Worm (Caenorhabditis elegans) whole organism, young adult: ENCODE measurements around the gene col-104.

Source experiments
- D2030.7 ChIP-seq: fragments of 200-800 bp; sonication (Bioruptor generic); IDR thresholded peaks from 2 replicates; pipeline ENCODE4 v1.3.6; 2022; ENCODE audit warnings: missing genetic modification reagents, missing genetic modification characterization, missing compliant biosample characterization
- F10E7.11 ChIP-seq: sonication (generic microtip); optimal IDR thresholded peaks from 2 replicates; lab custom pipeline; 2017; ENCODE audit warnings: mild to moderate bottlenecking, missing genetic modification characterization, moderate library complexity, missing compliant biosample characterization
- F22D6.2 ChIP-seq: sonication (generic microtip); optimal IDR thresholded peaks from 2 replicates; lab custom pipeline; 2016; ENCODE audit warnings: mild to moderate bottlenecking, missing genetic modification characterization, missing compliant biosample characterization
- F33H1.4 ChIP-seq: fragments of 200-800 bp; sonication (Bioruptor generic); IDR thresholded peaks from 2 replicates; pipeline ENCODE4 v1.3.6; 2022; ENCODE audit warnings: missing genetic modification reagents, missing genetic modification characterization, missing compliant biosample characterization
- F37B4.10 ChIP-seq: fragments of 200-800 bp; sonication (Bioruptor generic); IDR thresholded peaks from 2 replicates; pipeline ENCODE4 v1.3.6; 2022; ENCODE audit warnings: missing genetic modification characterization, missing compliant biosample characterization
- F39B2.1 ChIP-seq: fragments of 200-800 bp; sonication (Bioruptor generic); IDR thresholded peaks from 2 replicates; pipeline ENCODE4 v1.3.6; 2022; ENCODE audit warnings: missing genetic modification reagents, missing genetic modification characterization, missing compliant biosample characterization
- F55B11.4 ChIP-seq: sonication (generic microtip); optimal IDR thresholded peaks from 2 replicates; lab custom pipeline; 2016; ENCODE audit warnings: missing compliant biosample characterization, missing genetic modification characterization, borderline replicate concordance; ENCODE audit not compliant: insufficient read depth
- F57C9.4 ChIP-seq: sonication (generic microtip); optimal IDR thresholded peaks from 2 replicates; lab custom pipeline; 2017; ENCODE audit warnings: mild to moderate bottlenecking, missing genetic modification characterization, missing compliant biosample characterization
- K11D2.4 ChIP-seq: fragments of 200-800 bp; sonication (Bioruptor generic); IDR thresholded peaks from 2 replicates; pipeline ENCODE4 v1.3.6; 2022; ENCODE audit warnings: missing genetic modification reagents, missing genetic modification characterization, missing compliant biosample characterization
- T07F8.4 ChIP-seq: sonication (generic microtip); optimal IDR thresholded peaks from 2 replicates; lab custom pipeline; 2016; ENCODE audit warnings: mild to moderate bottlenecking, missing genetic modification characterization, moderate library complexity, missing compliant biosample characterization
- Y79H2A.3 ChIP-seq: fragments of 200-800 bp; sonication (Bioruptor generic); conservative IDR thresholded peaks from 2 replicates; pipeline ENCODE4 v1.3.6; 2022; ENCODE audit warnings: missing genetic modification reagents, missing genetic modification characterization, missing compliant biosample characterization
- ama-1 ChIP-seq, 3 experiments: fragments of 150-350 bp in 1 of 3; sonication (generic microtip) in 2 of 3; optimal IDR thresholded peaks; 2 replicates each; lab custom pipeline; 2014 to 2018; ENCODE audit warnings: missing biosample characterization in 2 of 3, missing genetic modification characterization in 2 of 3, missing genetic modification reagents in 2 of 3
- athp-1 ChIP-seq: sonication (generic microtip); optimal IDR thresholded peaks from 2 replicates; lab custom pipeline; 2017; ENCODE audit warnings: mild to moderate bottlenecking, missing genetic modification characterization, missing compliant biosample characterization
- attf-5 ChIP-seq: fragments of 200-800 bp; sonication (Bioruptor generic); optimal IDR thresholded peaks from 2 replicates; lab custom pipeline; 2018; ENCODE audit warnings: mild to moderate bottlenecking, missing genetic modification characterization, missing compliant biosample characterization
- attf-6 ChIP-seq: fragments of 200-800 bp; sonication (Bioruptor generic); IDR thresholded peaks from 2 replicates; pipeline ENCODE4 v1.3.6; 2022; ENCODE audit warnings: missing genetic modification reagents, missing genetic modification characterization, missing compliant biosample characterization
- cebp-2 ChIP-seq: fragments of 200-800 bp; sonication (Bioruptor generic); IDR thresholded peaks from 2 replicates; pipeline ENCODE4 v1.3.6; 2022; ENCODE audit warnings: missing genetic modification characterization, missing compliant biosample characterization
- ceh-100 ChIP-seq: fragments of 200-800 bp; sonication (Bioruptor generic); IDR thresholded peaks from 2 replicates; pipeline ENCODE4 v1.3.6; 2022; ENCODE audit warnings: missing genetic modification reagents, missing genetic modification characterization, missing compliant biosample characterization
- ceh-27 ChIP-seq: fragments of 200-800 bp; sonication (Bioruptor generic); optimal IDR thresholded peaks from 2 replicates; lab custom pipeline; 2018; ENCODE audit warnings: mild to moderate bottlenecking, missing genetic modification characterization, moderate library complexity, missing compliant biosample characterization
- ceh-79 ChIP-seq: sonication (generic microtip); optimal IDR thresholded peaks from 2 replicates; lab custom pipeline; 2017; ENCODE audit warnings: mild to moderate bottlenecking, missing genetic modification characterization, missing compliant biosample characterization
- ceh-91 ChIP-seq: fragments of 200-800 bp; sonication (Bioruptor generic); IDR thresholded peaks from 2 replicates; pipeline ENCODE4 v1.3.6; 2022; ENCODE audit warnings: missing genetic modification reagents, missing genetic modification characterization, missing compliant biosample characterization
- chd-7 ChIP-seq: sonication (generic microtip); optimal IDR thresholded peaks from 2 replicates; lab custom pipeline; 2016; ENCODE audit warnings: mild to moderate bottlenecking, missing genetic modification characterization, moderate library complexity, missing compliant biosample characterization
- dox-1 ChIP-seq: fragments of 200-800 bp; sonication (Bioruptor generic); IDR thresholded peaks from 2 replicates; pipeline ENCODE4 v1.3.6; 2022; ENCODE audit warnings: missing genetic modification reagents, missing genetic modification characterization, missing compliant biosample characterization
- egl-18 ChIP-seq: fragments of 200-800 bp; sonication (Bioruptor generic); IDR thresholded peaks from 2 replicates; pipeline ENCODE4 v1.3.6; 2022; ENCODE audit warnings: missing genetic modification reagents, missing genetic modification characterization, missing compliant biosample characterization
- egrh-3 ChIP-seq: fragments of 200-800 bp; sonication (Bioruptor generic); IDR thresholded peaks from 2 replicates; pipeline ENCODE4 v1.3.6; 2022; ENCODE audit warnings: missing genetic modification reagents, missing genetic modification characterization, missing compliant biosample characterization
- ets-4 ChIP-seq: fragments of 200-800 bp; sonication (Bioruptor generic); optimal IDR thresholded peaks from 2 replicates; lab custom pipeline; 2018; ENCODE audit warnings: mild to moderate bottlenecking, missing genetic modification characterization, missing compliant biosample characterization
- gei-17 ChIP-seq: fragments of 200-800 bp; sonication (Bioruptor generic); optimal IDR thresholded peaks from 2 replicates; lab custom pipeline; 2018; ENCODE audit warnings: mild to moderate bottlenecking, missing genetic modification characterization, missing compliant biosample characterization
- hmg-1.2 ChIP-seq: fragments of 200-800 bp; sonication (Bioruptor generic); IDR thresholded peaks from 2 replicates; pipeline ENCODE4 v1.3.6; 2022; ENCODE audit warnings: missing genetic modification reagents, missing genetic modification characterization, missing compliant biosample characterization
- lag-1 ChIP-seq: fragments of 200-800 bp; sonication (Bioruptor generic); IDR thresholded peaks from 2 replicates; pipeline ENCODE4 v1.3.6; 2022; ENCODE audit warnings: missing genetic modification reagents, missing genetic modification characterization, missing compliant biosample characterization
- lin-26 ChIP-seq: fragments of 200-800 bp; sonication (Bioruptor generic); IDR thresholded peaks from 2 replicates; pipeline ENCODE4 v1.3.6; 2022; ENCODE audit warnings: missing genetic modification reagents, missing genetic modification characterization, missing compliant biosample characterization
- lin-40 ChIP-seq: sonication (generic microtip); optimal IDR thresholded peaks from 2 replicates; lab custom pipeline; 2016; ENCODE audit warnings: missing genetic modification characterization, mild to moderate bottlenecking, missing compliant biosample characterization, missing genotype, missing genetic modification reagents
- lir-1 ChIP-seq: fragments of 200-800 bp; sonication (Bioruptor generic); conservative IDR thresholded peaks from 2 replicates; pipeline ENCODE4 v1.3.6; 2022; ENCODE audit warnings: missing genetic modification reagents, missing genetic modification characterization, missing compliant biosample characterization
- lsy-27 ChIP-seq: sonication (generic microtip); optimal IDR thresholded peaks from 2 replicates; lab custom pipeline; 2017; ENCODE audit warnings: missing genetic modification characterization, mild to moderate bottlenecking, missing compliant biosample characterization, antibody characterized with exemption, missing genotype, borderline replicate concordance; ENCODE audit not compliant: insufficient read depth
- mes-4 ChIP-seq: sonication (generic microtip); optimal IDR thresholded peaks from 2 replicates; lab custom pipeline; 2016; ENCODE audit warnings: missing genotype, missing genetic modification characterization, missing compliant biosample characterization
- nfya-1 ChIP-seq: sonication (generic microtip); optimal IDR thresholded peaks from 2 replicates; lab custom pipeline; 2017; ENCODE audit warnings: antibody characterized with exemption, missing compliant biosample characterization, missing genetic modification characterization, borderline replicate concordance; ENCODE audit not compliant: insufficient read depth
- nfyb-1 ChIP-seq: fragments of 200-800 bp; sonication (Bioruptor generic); IDR thresholded peaks from 2 replicates; pipeline ENCODE4 v1.3.6; 2022; ENCODE audit warnings: missing genetic modification reagents, missing genetic modification characterization, missing compliant biosample characterization
- pha-4 ChIP-seq: fragments of 150-350 bp; sonication (generic microtip); optimal IDR thresholded peaks from 2 replicates; lab custom pipeline; 2014; ENCODE audit warnings: missing biosample characterization, missing genetic modification reagents, missing genetic modification characterization
- rcor-1 ChIP-seq: fragments of 200-800 bp; sonication (Bioruptor generic); IDR thresholded peaks from 2 replicates; pipeline ENCODE4 v1.3.6; 2022; ENCODE audit warnings: missing genetic modification reagents, missing genetic modification characterization, missing compliant biosample characterization
- repo-1 ChIP-seq: sonication (generic microtip); optimal IDR thresholded peaks from 2 replicates; lab custom pipeline; 2017; ENCODE audit warnings: mild to moderate bottlenecking, missing genetic modification characterization, missing compliant biosample characterization
- rpc-1 ChIP-seq, 2 experiments: fragments of 150-350 bp in 1 of 2; sonication (generic microtip) in 1 of 2; optimal IDR thresholded peaks; 2 replicates each; lab custom pipeline; 2014 to 2018; ENCODE audit warnings: missing biosample characterization in 1 of 2, missing genetic modification characterization in 1 of 2, missing genetic modification reagents in 1 of 2, missing genotype in 1 of 2
- sea-2 ChIP-seq: fragments of 200-800 bp; sonication (Bioruptor generic); IDR thresholded peaks from 2 replicates; pipeline ENCODE4 v1.3.6; 2022; ENCODE audit warnings: missing genetic modification characterization, missing compliant biosample characterization
- snpc-1.3 ChIP-seq: sonication (generic microtip); optimal IDR thresholded peaks from 2 replicates; lab custom pipeline; 2017; ENCODE audit warnings: missing genetic modification characterization, mild to moderate bottlenecking, missing compliant biosample characterization, antibody characterized with exemption, moderate library complexity, missing genotype, missing genetic modification reagents; ENCODE audit not compliant: insufficient read depth
- unc-130 ChIP-seq: sonication (generic microtip); optimal IDR thresholded peaks from 2 replicates; lab custom pipeline; 2016; ENCODE audit warnings: missing genetic modification reagents, missing genetic modification characterization, missing compliant biosample characterization
- unc-62 ChIP-seq: fragments of 150-350 bp; optimal IDR thresholded peaks from 2 replicates; lab custom pipeline; 2014; ENCODE audit warnings: missing biosample characterization, missing genetic modification reagents, missing genetic modification characterization
- xnd-1 ChIP-seq: sonication (generic microtip); optimal IDR thresholded peaks from 2 replicates; lab custom pipeline; 2016; ENCODE audit warnings: missing genotype, missing genetic modification reagents, missing genetic modification characterization, missing compliant biosample characterization
- zfh-2 ChIP-seq: fragments of 200-800 bp; sonication (Bioruptor generic); conservative IDR thresholded peaks from 2 replicates; pipeline ENCODE4 v1.3.6; 2022; ENCODE audit warnings: missing genetic modification reagents, missing genetic modification characterization, missing compliant biosample characterization
- ztf-26 ChIP-seq: sonication (generic microtip); optimal IDR thresholded peaks from 2 replicates; lab custom pipeline; 2017; ENCODE audit warnings: missing genetic modification characterization, missing compliant biosample characterization
- ztf-28 ChIP-seq: fragments of 200-800 bp; sonication (Bioruptor generic); IDR thresholded peaks from 2 replicates; pipeline ENCODE4 v1.3.6; 2022; ENCODE audit warnings: missing genetic modification reagents, missing genetic modification characterization, missing compliant biosample characterization
- ztf-3 ChIP-seq: fragments of 200-800 bp; sonication (Bioruptor generic); optimal IDR thresholded peaks from 2 replicates; lab custom pipeline; 2018; ENCODE audit warnings: mild to moderate bottlenecking, missing genetic modification characterization, missing compliant biosample characterization
- ztf-6 ChIP-seq: fragments of 200-800 bp; sonication (Bioruptor generic); IDR thresholded peaks from 2 replicates; pipeline ENCODE4 v1.3.6; 2022; ENCODE audit warnings: missing genetic modification reagents, missing genetic modification characterization, missing compliant biosample characterization

col-104 gene

DNA sequence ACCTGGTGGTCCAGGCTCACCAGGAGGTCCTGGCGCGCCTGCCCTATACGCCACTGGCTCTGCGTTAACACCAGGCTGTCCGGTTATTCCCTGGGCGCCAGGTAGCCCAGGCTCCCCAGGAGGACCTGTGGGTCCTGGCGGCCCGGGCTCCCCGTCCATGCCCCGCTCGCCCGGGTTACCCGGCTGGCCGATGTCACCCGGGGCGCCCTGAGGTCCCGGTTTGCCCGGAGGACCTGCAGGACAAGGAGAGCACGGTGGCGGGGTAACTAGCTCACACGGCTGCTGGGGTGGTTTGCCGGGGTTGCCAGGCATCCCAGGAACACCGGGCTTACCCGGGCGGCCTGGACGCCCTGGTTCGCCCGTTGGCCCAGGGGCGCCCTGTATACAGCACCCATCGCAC is 3.0 kb upstream of the col-104 start (continued):
- TF ChIP-seq nfyb-1, result 0 out of 2 replicates have a peak, but pooled peaks have one; percentile 65
- no peak for TF ChIP-seq ztf-26 (tag; lab: Kevin White, UChicago)
- TF ChIP-seq sea-2 (GFP tag; lab: Robert Waterston, UW), result no peak
- TF ChIP-seq rpc-1 (optimal IDR thresholded peaks at IDR 0.05; lab: Kevin White, UChicago), result no peak
- no peak for TF ChIP-seq rpc-1 (tag; optimal IDR thresholded peaks at IDR 0.05; lab: Kevin White, UChicago)
- no peak for TF ChIP-seq D2030.7 (GFP tag; lab: Robert Waterston, UW)
- TF ChIP-seq egrh-3, result peak; percentile 99
- 0 out of 2 replicates have a peak, but pooled peaks have one; percentile 10 for TF ChIP-seq cebp-2
- no peak for TF ChIP-seq F57C9.4
- TF ChIP-seq F22D6.2 (tag; lab: Kevin White, UChicago), result no peak
- no peak for TF ChIP-seq ceh-27
- TF ChIP-seq lir-1 (GFP tag; lab: Robert Waterston, UW), result no peak
- TF ChIP-seq pha-4 (tag; lab: Kevin White, UChicago), result no peak
- no peak for TF ChIP-seq ama-1 (optimal IDR thresholded peaks at IDR 0.05; lab: Kevin White, UChicago)
- TF ChIP-seq ama-1 (GFP tag; optimal IDR thresholded peaks at IDR 0.05; lab: Kevin White, UChicago), result no peak
- TF ChIP-seq snpc-1.3 (tag; lab: Kevin White, UChicago), result no peak
- TF ChIP-seq zfh-2 (GFP tag; lab: Robert Waterston, UW), result peak; percentile 96
- no peak for TF ChIP-seq unc-62 (GFP tag; lab: Kevin White, UChicago)
- TF ChIP-seq attf-6 (GFP tag; lab: Robert Waterston, UW), result no peak
- TF ChIP-seq T07F8.4, result no peak
- no peak for TF ChIP-seq athp-1
- TF ChIP-seq F10E7.11, result no peak
- TF ChIP-seq rcor-1, result no peak
- TF ChIP-seq ceh-100, result no peak
- no peak for TF ChIP-seq repo-1 (tag; lab: Kevin White, UChicago)
- no peak for TF ChIP-seq Y79H2A.3 (GFP tag; lab: Robert Waterston, UW)
- 0 out of 2 replicates have a peak, but pooled peaks have one; percentile 23 for TF ChIP-seq ztf-28 (GFP tag; lab: Robert Waterston, UW)
- no peak for TF ChIP-seq ets-4 (GFP tag; lab: Kevin White, UChicago)
- no peak for TF ChIP-seq lag-1 (GFP tag; lab: Robert Waterston, UW)
- TF ChIP-seq chd-7 (tag; lab: Kevin White, UChicago), result no peak
- TF ChIP-seq ztf-6, result no peak
- TF ChIP-seq attf-5 (GFP tag; lab: Kevin White, UChicago), result no peak
- no peak for TF ChIP-seq egl-18
- no peak for TF ChIP-seq ceh-79 (tag; lab: Kevin White, UChicago)
- no peak for TF ChIP-seq K11D2.4
- no peak for TF ChIP-seq unc-130 (GFP tag; lab: Kevin White, UChicago)
- no peak for TF ChIP-seq ztf-3 (GFP tag; lab: Kevin White, UChicago)
- TF ChIP-seq mes-4, result no peak
- 0 out of 2 replicates have a peak, but pooled peaks have one; percentile 10 for TF ChIP-seq ceh-91 (GFP tag; lab: Robert Waterston, UW)
- TF ChIP-seq F33H1.4 (GFP tag; lab: Robert Waterston, UW), result no peak
- TF ChIP-seq lin-26 (GFP tag; lab: Robert Waterston, UW), result no peak
- TF ChIP-seq F37B4.10 (GFP tag; lab: Robert Waterston, UW), result no peak
- no peak for TF ChIP-seq lin-40 (tag; lab: Kevin White, UChicago)
- TF ChIP-seq F39B2.1 (GFP tag; lab: Robert Waterston, UW), result no peak
- no peak for TF ChIP-seq lsy-27 (tag; lab: Kevin White, UChicago)
- no peak; the same call in 1 of the 2 replicates for TF ChIP-seq dox-1 (GFP tag; lab: Robert Waterston, UW)
- no peak for TF ChIP-seq gei-17
- no peak for TF ChIP-seq hmg-1.2 (GFP tag; lab: Robert Waterston, UW)
- TF ChIP-seq F55B11.4 (tag; lab: Kevin White, UChicago), result no peak
- TF ChIP-seq xnd-1 (tag; lab: Kevin White, UChicago), result no peak
- TF ChIP-seq nfya-1 (tag; lab: Kevin White, UChicago), result no peak
